Worm (Caenorhabditis elegans): ENCODE data around the gene T03E6.9.
A peak's percentile ranks its signal among the peaks of the same experiment; 100 is the strongest.

The T03E6.9 gene

DNA sequence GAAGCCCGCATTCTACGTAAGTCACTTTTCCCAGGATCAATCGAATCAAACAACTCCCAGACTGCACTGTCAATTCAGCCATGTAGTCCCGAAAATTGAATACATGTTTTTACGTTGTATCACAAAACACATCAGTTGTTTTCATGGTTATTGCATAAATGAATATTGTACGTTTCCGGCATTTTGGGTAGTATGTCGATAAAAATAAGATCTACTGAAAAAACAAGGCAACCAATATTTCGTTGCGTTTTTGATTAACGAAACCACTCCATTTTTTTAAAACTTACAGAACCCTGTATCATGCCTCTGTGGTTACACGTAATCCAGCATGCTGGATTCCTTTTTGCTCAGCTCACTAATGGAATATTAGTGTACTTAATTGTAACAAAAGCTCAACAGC is 27.4 kb downstream of the T03E6.9 start, which contains the start of gene str-149:
Gene str-149 (plus strand): TSS at position 301 of the 400 bp plus-strand sequence.
- TF ChIP-seq hlh-13 (GFP tag; optimal IDR thresholded peaks at IDR 0.05): no peak
- TF ChIP-seq elt-2 (tag; optimal IDR thresholded peaks at IDR 0.05): no peak
- TF ChIP-seq rnt-1 (tag; optimal IDR thresholded peaks at IDR 0.05): no peak

DNA sequence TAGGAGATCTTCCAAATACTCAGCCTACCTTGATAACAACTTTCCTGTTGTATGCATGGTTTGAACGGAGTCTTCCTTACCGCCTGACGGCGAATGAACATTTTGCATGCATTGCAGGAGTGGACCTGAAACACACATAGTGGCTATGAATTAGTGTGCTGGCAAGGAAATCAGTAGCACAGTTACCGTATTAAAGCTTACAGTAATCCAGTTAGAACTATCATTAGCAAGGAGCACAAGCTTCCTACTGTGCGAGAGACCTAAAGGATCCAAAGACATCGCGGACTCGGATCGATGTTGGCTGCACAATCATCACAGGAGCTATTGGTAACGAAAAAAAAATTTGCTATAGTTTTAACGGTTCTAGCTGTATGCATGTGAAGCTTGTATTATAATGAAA is 29.8 kb downstream of the T03E6.9 start, which contains the start of gene nhr-233:
Gene nhr-233 (minus strand): TSS at position 101 of the 400 bp plus-strand sequence.
- TF ChIP-seq ceh-48 (tag; optimal IDR thresholded peaks at IDR 0.05): no peak
- TF ChIP-seq ref-2 (tag; optimal IDR thresholded peaks at IDR 0.05): no peak
- TF ChIP-seq ets-4 (tag; optimal IDR thresholded peaks at IDR 0.05): no peak
- no peak for TF ChIP-seq elt-4 (tag; optimal IDR thresholded peaks at IDR 0.05)
- TF ChIP-seq nfya-1 (tag; optimal IDR thresholded peaks at IDR 0.05): no peak
- TF ChIP-seq unc-3 (GFP tag; conservative IDR thresholded peaks at IDR 0.05): no peak
- no peak for TF ChIP-seq unc-3 (tag; optimal IDR thresholded peaks at IDR 0.05)
- no peak for TF ChIP-seq ceh-45 (GFP tag; IDR thresholded peaks at IDR 0.05)
- TF ChIP-seq unc-42 (tag; optimal IDR thresholded peaks at IDR 0.05): no peak

- TF ChIP-seq ceh-45 (GFP tag; IDR thresholded peaks at IDR 0.05): no peak
Observed at ce11 chrV:16568056-16568455, 32.5 kb downstream of the T03E6.9 start.

DNA sequence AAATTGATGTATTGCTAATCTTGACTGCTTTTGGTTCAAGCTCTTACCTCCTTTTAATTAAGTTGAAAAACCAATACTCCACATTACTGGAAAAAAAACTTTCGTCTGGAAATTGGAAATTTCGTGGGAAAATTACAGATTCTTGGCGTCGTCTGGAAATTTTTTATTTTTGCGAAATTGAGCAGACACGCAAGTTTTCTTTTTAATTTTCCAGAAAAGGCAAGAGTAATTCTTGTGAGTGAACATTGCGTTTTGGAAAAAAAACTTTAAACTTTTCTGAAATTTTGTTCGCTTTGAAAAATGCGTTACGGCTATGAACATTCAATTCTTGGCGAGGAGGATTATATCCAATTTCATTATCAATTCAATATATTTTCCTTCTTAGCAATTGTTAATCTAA is 34.9 kb downstream of the T03E6.9 start, which contains the start of gene sru-45:
Gene sru-45 (plus strand): TSS at position 301 of the 400 bp plus-strand sequence.
- TF ChIP-seq ceh-14 (tag; optimal IDR thresholded peaks at IDR 0.05) (no peak), pax-1 (tag; optimal IDR thresholded peaks at IDR 0.05) (no peak), odd-2 (tag; optimal IDR thresholded peaks at IDR 0.05) (no peak), ceh-6 (GFP tag; optimal IDR thresholded peaks at IDR 0.05) (no peak), C38D4.7 (GFP tag; optimal IDR thresholded peaks at IDR 0.05) (no peak), T23F11.4 (GFP tag; optimal IDR thresholded peaks at IDR 0.05) (no peak), ahr-1 (tag; optimal IDR thresholded peaks at IDR 0.05) (no peak), ets-4 (tag; optimal IDR thresholded peaks at IDR 0.05) (no peak), gmeb-2 (tag; optimal IDR thresholded peaks at IDR 0.05) (no peak), pros-1 (tag; optimal IDR thresholded peaks at IDR 0.05) (no peak), ceh-9 (tag; optimal IDR thresholded peaks at IDR 0.05) (no peak), fax-1 (tag; optimal IDR thresholded peaks at IDR 0.05) (no peak), sox-4 (tag; optimal IDR thresholded peaks at IDR 0.05) (no peak), sox-2 (GFP tag; IDR thresholded peaks at IDR 0.05) (no peak), unc-55 (GFP tag; optimal IDR thresholded peaks at IDR 0.05) (no peak), C08G9.2 (tag; optimal IDR thresholded peaks at IDR 0.05) (no peak)

DNA sequence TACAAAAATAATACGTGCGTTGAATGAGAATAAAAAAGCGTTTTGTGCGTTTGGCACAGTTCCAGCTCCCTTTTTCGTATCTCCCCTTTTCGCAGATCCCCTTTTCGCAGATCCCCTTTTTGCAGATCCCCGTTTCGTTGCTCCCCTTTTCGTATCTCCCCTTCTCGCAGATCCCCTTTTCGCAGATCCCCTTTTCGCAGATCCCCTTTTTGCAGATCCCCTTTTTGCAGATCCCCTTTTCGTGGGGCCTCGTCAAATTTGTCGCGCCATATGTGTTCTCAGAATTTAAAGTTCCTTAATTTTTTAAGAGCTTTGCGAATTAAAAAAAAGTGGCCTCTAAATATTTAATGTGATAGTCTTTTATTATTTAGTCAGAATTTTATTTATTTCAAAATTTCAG is 47.6 kb downstream of the T03E6.9 start, which contains the start of gene Y32B12B.4:
Gene Y32B12B.4 (plus strand): TSS at position 399 of the 400 bp plus-strand sequence.
- no peak for TF ChIP-seq T23F11.4 (GFP tag; optimal IDR thresholded peaks at IDR 0.05)
- TF ChIP-seq unc-86 (tag; optimal IDR thresholded peaks at IDR 0.05): peak; percentile 56
- peak; percentile 3 for TF ChIP-seq madf-2 (tag; optimal IDR thresholded peaks at IDR 0.05)
- TF ChIP-seq ceh-18 (tag; optimal IDR thresholded peaks at IDR 0.05): peak; percentile 56
- TF ChIP-seq fax-1 (tag; optimal IDR thresholded peaks at IDR 0.05): peak; percentile 94
- TF ChIP-seq pros-1 (tag; optimal IDR thresholded peaks at IDR 0.05): no peak
- peak; percentile 70 for TF ChIP-seq ceh-34 (tag; optimal IDR thresholded peaks at IDR 0.05)
- TF ChIP-seq npax-4 (tag; optimal IDR thresholded peaks at IDR 0.05): no peak
- TF ChIP-seq ceh-45 (GFP tag; IDR thresholded peaks at IDR 0.05): 0 out of 2 replicates have a peak, but pooled peaks have one; percentile 34
- TF ChIP-seq mec-3 (tag; optimal IDR thresholded peaks at IDR 0.05; ENCODE audit: borderline replicate concordance): peak; percentile 93
- no peak for TF ChIP-seq nhr-232 (tag; optimal IDR thresholded peaks at IDR 0.05)
- peak; percentile 98 for TF ChIP-seq tbx-2 (tag; optimal IDR thresholded peaks at IDR 0.05)
- TF ChIP-seq sdc-2 (tag; optimal IDR thresholded peaks at IDR 0.05): peak; percentile 69
- TF ChIP-seq che-1 (tag; optimal IDR thresholded peaks at IDR 0.05): no peak
- peak; percentile 94 for TF ChIP-seq rnt-1 (tag; optimal IDR thresholded peaks at IDR 0.05)
- TF ChIP-seq fkh-10 (GFP tag; optimal IDR thresholded peaks at IDR 0.05): no peak
- no peak for TF ChIP-seq pax-1 (tag; optimal IDR thresholded peaks at IDR 0.05)
- peak; percentile 82 for TF ChIP-seq ets-4 (tag; optimal IDR thresholded peaks at IDR 0.05)
- no peak for TF ChIP-seq Y22D7AL.16 (tag; optimal IDR thresholded peaks at IDR 0.05)
- peak; percentile 13 for TF ChIP-seq hlh-13 (GFP tag; optimal IDR thresholded peaks at IDR 0.05)
- no peak for TF ChIP-seq K09A11.1 (tag; optimal IDR thresholded peaks at IDR 0.05; ENCODE audit: insufficient read depth)
- TF ChIP-seq C38D4.7 (GFP tag; optimal IDR thresholded peaks at IDR 0.05): no peak
- peak; percentile 21; the same call in 1 of the 2 replicates for TF ChIP-seq sox-2 (GFP tag; IDR thresholded peaks at IDR 0.05)
- no peak for TF ChIP-seq nfya-1 (tag; optimal IDR thresholded peaks at IDR 0.05)
- peak; percentile 76 for TF ChIP-seq ahr-1 (tag; optimal IDR thresholded peaks at IDR 0.05)
- no peak for TF ChIP-seq ceh-9 (tag; optimal IDR thresholded peaks at IDR 0.05)
- TF ChIP-seq hlh-30 (tag; optimal IDR thresholded peaks at IDR 0.05; ENCODE audit: insufficient read depth): no peak
- TF ChIP-seq pat-9 (tag; optimal IDR thresholded peaks at IDR 0.05): no peak
- TF ChIP-seq ztf-16 (tag; optimal IDR thresholded peaks at IDR 0.05): peak; percentile 60
- peak; percentile 55 for TF ChIP-seq unc-42 (tag; optimal IDR thresholded peaks at IDR 0.05)
